Fruit fly (Drosophila melanogaster) whole organism, adult: ENCODE results near the gene CG8176.

Experiments
- CG7101 ChIP-seq: fragments of 200-800 bp; sonication (Bioruptor generic); optimal IDR thresholded peaks from 2 replicates; lab custom pipeline; 2018; ENCODE audit warnings: missing biosample characterization, mild to moderate bottlenecking, missing genetic modification characterization, moderate library complexity
- kay ChIP-seq: fragments of 200-800 bp; sonication (Bioruptor generic); peaks from one replicate; lab custom pipeline; 2016; ENCODE audit warnings: missing biosample characterization, missing genetic modification characterization, borderline replicate concordance

dm6 chr3R:9468109-9468508, 47.7 kb upstream of the CG8176 start:
- TF ChIP-seq kay = no peak
- TF ChIP-seq CG7101 (tag; lab: Kevin White, UChicago) = no peak
